Fruit fly (Drosophila melanogaster): ENCODE results near the gene lectin-37Da.

DNA sequence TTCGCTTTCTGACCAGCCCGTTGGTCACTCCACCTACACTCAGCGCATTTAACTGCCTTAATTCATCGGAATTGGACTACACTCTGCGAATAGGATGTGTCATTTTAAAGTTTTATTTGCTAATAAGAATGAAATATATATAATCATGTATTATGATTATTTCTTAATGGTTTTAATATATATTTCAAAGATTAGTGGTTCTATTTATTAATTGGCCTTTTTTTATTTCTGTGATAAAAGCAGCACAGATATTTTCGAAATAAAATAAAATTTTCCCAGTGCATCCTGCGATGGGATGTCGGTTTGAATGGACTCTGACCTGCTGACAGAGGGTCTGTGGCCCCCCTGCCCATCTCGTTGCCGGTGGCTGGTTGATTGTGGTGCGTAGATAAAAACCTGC lies 44.3 kb upstream of the lectin-37Da start:
- TF ChIP-seq CG8478 (optimal IDR thresholded peaks at IDR 0.05) (no peak), CTCF (optimal IDR thresholded peaks at IDR 0.05) (no peak)
